Fruit fly (Drosophila melanogaster) whole organism, embryonic: Measurements from ENCODE around the gene Gcna.

Source experiments
- Atf6 ChIP-seq: fragments of 200-800 bp; sonication (Bioruptor generic); IDR thresholded peaks from 2 replicates; pipeline ENCODE4 v1.3.6; 2022; ENCODE audit warnings: missing biosample characterization, missing genetic modification characterization
- Awh ChIP-seq: fragments of 200-800 bp; sonication (Bioruptor generic); IDR thresholded peaks from 2 replicates; pipeline ENCODE4, ENCODE4 v1.3.6; 2022; ENCODE audit warnings: missing biosample characterization, missing genetic modification characterization
- BtbVII ChIP-seq: fragments of 200-800 bp; sonication (Bioruptor generic); optimal IDR thresholded peaks from 3 replicates; lab custom pipeline; 2017; ENCODE audit warnings: missing biosample characterization, mild to moderate bottlenecking, missing genetic modification characterization
- Bteb2 ChIP-seq: fragments of 200-800 bp; sonication (Bioruptor generic); optimal IDR thresholded peaks from 2 replicates; lab custom pipeline; 2016; ENCODE audit warnings: missing biosample characterization, missing genetic modification characterization
- CG10274 ChIP-seq: fragments of 200-800 bp; sonication (Bioruptor generic); optimal IDR thresholded peaks from 3 replicates; lab custom pipeline; 2017; ENCODE audit warnings: missing biosample characterization, mild to moderate bottlenecking, missing genetic modification characterization
- CG11504 ChIP-seq: fragments of 200-800 bp; sonication (Bioruptor generic); optimal IDR thresholded peaks from 3 replicates; lab custom pipeline; 2019; ENCODE audit warnings: missing biosample characterization, mild to moderate bottlenecking, missing genetic modification characterization, moderate library complexity
- CG11696 ChIP-seq: fragments of 200-800 bp; sonication (Bioruptor generic); IDR thresholded peaks from 2 replicates; pipeline ENCODE4 v1.3.6; 2022; ENCODE audit warnings: missing biosample characterization, missing genetic modification characterization
- CG1602 ChIP-seq: fragments of 200-800 bp; sonication (Bioruptor generic); optimal IDR thresholded peaks from 3 replicates; lab custom pipeline; 2016; ENCODE audit warnings: missing biosample characterization, missing genetic modification characterization
- CG18599 ChIP-seq: fragments of 200-800 bp; sonication (Bioruptor generic); optimal IDR thresholded peaks from 3 replicates; lab custom pipeline; 2017; ENCODE audit warnings: missing biosample characterization, missing genetic modification characterization, mild to moderate bottlenecking, moderate library complexity, missing genetic modification reagents
- CG30020 ChIP-seq: fragments of 200-800 bp; optimal IDR thresholded peaks from 2 replicates; lab custom pipeline; 2019; ENCODE audit warnings: missing biosample characterization, mild to moderate bottlenecking, missing genetic modification characterization, moderate library complexity
- CG30403 ChIP-seq: fragments of 200-800 bp; sonication (Bioruptor generic); optimal IDR thresholded peaks from 3 replicates; lab custom pipeline; 2016; ENCODE audit warnings: missing biosample characterization, missing genetic modification characterization
- CG32772 ChIP-seq: fragments of 200-800 bp; sonication (Bioruptor generic); IDR thresholded peaks from 2 replicates; pipeline ENCODE4 v1.3.6; 2022; ENCODE audit warnings: missing biosample characterization, missing genetic modification characterization
- CG4730 ChIP-seq: fragments of 200-800 bp; sonication (Bioruptor generic); IDR thresholded peaks from 2 replicates; pipeline ENCODE4 v1.3.6; 2022; ENCODE audit warnings: missing biosample characterization, missing genetic modification characterization
- CG6272 ChIP-seq: fragments of 200-800 bp; sonication (Bioruptor generic); IDR thresholded peaks from 2 replicates; pipeline ENCODE4 v1.3.6; 2022; ENCODE audit warnings: missing biosample characterization, missing genetic modification characterization
- CG7271 ChIP-seq: fragments of 200-800 bp; sonication (Bioruptor generic); optimal IDR thresholded peaks from 2 replicates; lab custom pipeline; 2018; ENCODE audit warnings: missing biosample characterization, mild to moderate bottlenecking, missing genetic modification characterization, moderate library complexity
- CG8089 ChIP-seq: fragments of 200-800 bp; sonication (Bioruptor generic); optimal IDR thresholded peaks from 3 replicates; lab custom pipeline; 2016; ENCODE audit warnings: missing biosample characterization, missing genetic modification characterization
- CG8359 ChIP-seq: fragments of 200-800 bp; sonication (Bioruptor generic); optimal IDR thresholded peaks from 2 replicates; lab custom pipeline; 2017; ENCODE audit warnings: missing biosample characterization, mild to moderate bottlenecking, missing genetic modification characterization, borderline replicate concordance
- CTCF ChIP-seq: fragments of 200-800 bp; sonication (Bioruptor generic); optimal IDR thresholded peaks from 2 replicates; lab custom pipeline; 2017; ENCODE audit warnings: missing biosample characterization, mild to moderate bottlenecking, missing genetic modification characterization, moderate library complexity
- CoRest ChIP-seq: fragments of 200-800 bp; sonication (Bioruptor generic); optimal IDR thresholded peaks from 3 replicates; lab custom pipeline; 2018; ENCODE audit warnings: missing biosample characterization, mild to moderate bottlenecking, missing genetic modification characterization, moderate library complexity
- Dek ChIP-seq: fragments of 200-800 bp; sonication (Bioruptor generic); optimal IDR thresholded peaks from 3 replicates; lab custom pipeline; 2019; ENCODE audit warnings: missing biosample characterization, mild to moderate bottlenecking, missing genetic modification characterization, moderate library complexity
- HHEX ChIP-seq: fragments of 200-800 bp; sonication (Bioruptor generic); optimal IDR thresholded peaks from 3 replicates; lab custom pipeline; 2017; ENCODE audit warnings: missing biosample characterization, mild to moderate bottlenecking, missing genetic modification characterization, missing genetic modification reagents
- Hr3 ChIP-seq: fragments of 200-800 bp; sonication (Bioruptor generic); optimal IDR thresholded peaks from 3 replicates; lab custom pipeline; 2016; ENCODE audit warnings: missing biosample characterization, missing genetic modification characterization
- Lpt ChIP-seq: fragments of >200 bp; optimal IDR thresholded peaks from 2 replicates; lab custom pipeline; 2018; ENCODE audit warnings: missing biosample characterization, missing genetic modification characterization
- Mrtf ChIP-seq: fragments of 200-800 bp; sonication (Bioruptor generic); IDR thresholded peaks from 3 replicates; pipeline ENCODE4 v1.3.6; 2022; ENCODE audit warnings: missing biosample characterization, missing genetic modification characterization
- Nf-YA ChIP-seq: fragments of 200-800 bp; sonication (Bioruptor generic); IDR thresholded peaks from 2 replicates; pipeline ENCODE4 v1.3.6; 2022; ENCODE audit warnings: missing biosample characterization, missing genetic modification characterization
- Ptx1 ChIP-seq: fragments of 200-800 bp; sonication (Bioruptor generic); IDR thresholded peaks from 2 replicates; pipeline ENCODE4 v1.3.6; 2022; ENCODE audit warnings: missing biosample characterization, missing genetic modification characterization
- Side ChIP-seq: fragments of 200-800 bp; sonication (Bioruptor generic); optimal IDR thresholded peaks from 2 replicates; lab custom pipeline; 2016; ENCODE audit warnings: missing biosample characterization, missing genetic modification characterization
- Ssrp ChIP-seq: fragments of 200-800 bp; sonication (Bioruptor generic); optimal IDR thresholded peaks from 2 replicates; lab custom pipeline; 2018; ENCODE audit warnings: missing biosample characterization, mild to moderate bottlenecking, missing genetic modification characterization, moderate library complexity
- Stat92E ChIP-seq, 3 experiments: fragments of >200 bp in 2 of 3; fragments of 200-800 bp in 1 of 3; sonication (Bioruptor generic) in 1 of 3; optimal IDR thresholded peaks; 2 replicates each; lab custom pipeline; 2017 to 2019; ENCODE audit warnings: missing biosample characterization in 3 of 3, missing genetic modification characterization in 3 of 3, mild to moderate bottlenecking in 1 of 3, moderate library complexity in 1 of 3
- Taf1 ChIP-seq: fragments of 200-800 bp; sonication (Bioruptor generic); IDR thresholded peaks from 2 replicates; pipeline ENCODE4 v1.3.6; 2022; ENCODE audit warnings: missing biosample characterization, missing genetic modification characterization
- Trl ChIP-seq, 3 experiments: fragments of >200 bp in 2 of 3; fragments of 200-800 bp in 1 of 3; sonication (Bioruptor generic) in 1 of 3; optimal IDR thresholded peaks; 2 replicates in 1 of 3; 3 replicates in 2 of 3; lab custom pipeline; 2016 to 2017; ENCODE audit warnings: missing biosample characterization in 1 of 3, missing genetic modification characterization in 1 of 3
- Vsx1 ChIP-seq: fragments of 200-800 bp; sonication (Bioruptor generic); optimal IDR thresholded peaks from 2 replicates; lab custom pipeline; 2017; ENCODE audit warnings: missing biosample characterization, mild to moderate bottlenecking, missing genetic modification characterization, missing genetic modification reagents
- al ChIP-seq: fragments of 200-800 bp; sonication (Bioruptor generic); IDR thresholded peaks from 2 replicates; pipeline ENCODE4 v1.3.6; 2022; ENCODE audit warnings: missing biosample characterization, missing genetic modification characterization
- ase ChIP-seq: fragments of 200-800 bp; sonication (Bioruptor generic); IDR thresholded peaks from 3 replicates; pipeline ENCODE4 v1.3.6; 2022; ENCODE audit warnings: missing biosample characterization, missing genetic modification characterization
- bigmax ChIP-seq: fragments of 200-800 bp; sonication (Bioruptor generic); optimal IDR thresholded peaks from 2 replicates; lab custom pipeline; 2018; ENCODE audit warnings: missing biosample characterization, mild to moderate bottlenecking, missing genetic modification characterization
- cad ChIP-seq: fragments of >200 bp; optimal IDR thresholded peaks from 2 replicates; lab custom pipeline; 2017; ENCODE audit warnings: missing biosample characterization, missing genetic modification characterization
- chm ChIP-seq: fragments of 200-800 bp; sonication (Bioruptor generic); IDR thresholded peaks from 2 replicates; pipeline ENCODE4 v1.3.6; 2022; ENCODE audit warnings: missing biosample characterization, missing genetic modification characterization
- chn ChIP-seq: fragments of 200-800 bp; sonication (Bioruptor generic); optimal IDR thresholded peaks from 2 replicates; lab custom pipeline; 2016; ENCODE audit warnings: missing biosample characterization, missing genetic modification characterization
- croc ChIP-seq: fragments of 200-800 bp; sonication (Bioruptor generic); conservative IDR thresholded peaks from 3 replicates; pipeline ENCODE4 v1.3.6; 2022; ENCODE audit warnings: missing biosample characterization, missing genetic modification characterization
- dysf ChIP-seq: fragments of 200-800 bp; sonication (Bioruptor generic); IDR thresholded peaks from 3 replicates; pipeline ENCODE4 v1.3.6; 2022; ENCODE audit warnings: missing biosample characterization, missing genetic modification characterization
- emc ChIP-seq: fragments of 200-800 bp; sonication (Bioruptor generic); optimal IDR thresholded peaks from 2 replicates; lab custom pipeline; 2016; ENCODE audit warnings: missing biosample characterization, missing genetic modification characterization
- gcm ChIP-seq: fragments of 200-800 bp; sonication (Bioruptor generic); optimal IDR thresholded peaks from 2 replicates; lab custom pipeline; 2019; ENCODE audit warnings: missing biosample characterization, mild to moderate bottlenecking, missing genetic modification characterization, moderate library complexity
- gcm2 ChIP-seq: fragments of 200-800 bp; sonication (Bioruptor generic); optimal IDR thresholded peaks from 2 replicates; lab custom pipeline; 2016; ENCODE audit warnings: missing biosample characterization, missing genetic modification characterization
- gsb ChIP-seq: fragments of 200-800 bp; sonication (Bioruptor generic); IDR thresholded peaks from 2 replicates; pipeline ENCODE4 v1.3.6; 2022; ENCODE audit warnings: missing biosample characterization, missing genetic modification characterization
- gt ChIP-seq: fragments of 200-800 bp; sonication (Bioruptor generic); IDR thresholded peaks from 2 replicates; pipeline ENCODE4 v1.3.6; 2022; ENCODE audit warnings: missing biosample characterization, missing genetic modification characterization
- kni ChIP-seq: fragments of 200-800 bp; sonication (Bioruptor generic); optimal IDR thresholded peaks from 3 replicates; lab custom pipeline; 2017; ENCODE audit warnings: mild to moderate bottlenecking, missing biosample characterization, missing genetic modification reagents, missing genetic modification characterization
- nmo ChIP-seq: fragments of 200-800 bp; sonication (Bioruptor generic); optimal IDR thresholded peaks from 2 replicates; lab custom pipeline; 2018; ENCODE audit warnings: missing biosample characterization, mild to moderate bottlenecking, missing genetic modification characterization, moderate library complexity
- schlank ChIP-seq: fragments of 200-800 bp; sonication (Bioruptor generic); optimal IDR thresholded peaks from 2 replicates; lab custom pipeline; 2018; ENCODE audit warnings: missing biosample characterization, mild to moderate bottlenecking, missing genetic modification characterization
- tx ChIP-seq: fragments of 200-800 bp; sonication (Bioruptor generic); optimal IDR thresholded peaks from 2 replicates; lab custom pipeline; 2016; ENCODE audit warnings: missing biosample characterization, missing genetic modification characterization
- vnd ChIP-seq: fragments of 200-800 bp; sonication (Bioruptor generic); IDR thresholded peaks from 3 replicates; pipeline ENCODE4 v1.3.6; 2022; ENCODE audit warnings: missing biosample characterization, missing genetic modification characterization; ENCODE audit not compliant: partially characterized antibody
- wor ChIP-seq: fragments of 200-800 bp; sonication (Bioruptor generic); IDR thresholded peaks from 2 replicates; pipeline ENCODE4 v1.3.6; 2022; ENCODE audit warnings: missing biosample characterization, missing genetic modification characterization

Gene Gcna

DNA sequence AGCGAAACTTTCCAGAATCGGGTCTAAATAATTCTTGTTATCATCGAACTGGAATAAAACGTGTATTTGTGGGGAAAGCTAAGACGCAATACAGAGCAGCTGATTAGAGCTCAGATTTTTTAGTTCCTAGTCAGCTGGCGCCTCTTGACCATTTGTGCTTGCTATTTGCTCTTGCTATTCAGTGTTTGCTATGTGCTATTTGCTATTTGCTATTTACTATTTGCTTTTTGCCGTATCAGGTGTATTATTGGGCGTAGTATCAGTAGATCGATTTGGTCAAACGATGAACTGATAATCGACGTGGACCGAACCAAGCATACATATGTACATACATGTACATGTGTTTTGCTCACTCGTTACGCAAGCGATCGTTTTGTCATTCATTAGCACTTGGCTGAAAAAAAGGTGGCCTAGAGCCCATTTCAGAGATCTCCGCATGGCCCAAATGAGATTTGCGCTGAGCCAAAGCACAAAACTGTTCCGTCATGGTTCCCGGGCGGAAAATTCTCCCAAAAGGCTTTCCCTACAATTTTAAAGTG, 20.2 kb downstream of the Gcna start (continued):
- no peak for TF ChIP-seq chn (GFP tag; lab: Kevin White, UChicago)
- no peak for TF ChIP-seq Lpt (GFP tag; lab: Kevin White, UChicago)
- peak; percentile 22 for TF ChIP-seq Bteb2 (GFP tag; lab: Kevin White, UChicago)
- TF ChIP-seq CG32772 (GFP tag; lab: Robert Waterston, UW) = no peak
- no peak for TF ChIP-seq bigmax (GFP tag; lab: Kevin White, UChicago)
- TF ChIP-seq croc (GFP tag; lab: Robert Waterston, UW) = no peak
- TF ChIP-seq CG4730 (GFP tag; lab: Robert Waterston, UW) = no peak
- peak; percentile 5; the same call in 1 of the 2 replicates for TF ChIP-seq al (GFP tag; lab: Robert Waterston, UW)
- TF ChIP-seq gcm (GFP tag; lab: Kevin White, UChicago) = no peak
- no peak for TF ChIP-seq Trl (optimal IDR thresholded peaks at IDR 0.05; lab: Kevin White, UChicago)
- TF ChIP-seq Trl (GFP tag; optimal IDR thresholded peaks at IDR 0.05; lab: Kevin White, UChicago) = peak; percentile 63
- TF ChIP-seq kni (GFP tag; lab: Kevin White, UChicago) = no peak
- no peak for TF ChIP-seq vnd
- peak; percentile 61 for TF ChIP-seq CG8089 (GFP tag; lab: Kevin White, UChicago)
- TF ChIP-seq dysf (GFP tag; lab: Robert Waterston, UW) = peak; percentile 41; the same call in 1 of the 3 replicates
- TF ChIP-seq CG11504 (tag; lab: Kevin White, UChicago) = peak; percentile 31
- no peak for TF ChIP-seq CG11696 (GFP tag; lab: Robert Waterston, UW)
- no peak for TF ChIP-seq Taf1 (GFP tag; lab: Robert Waterston, UW)
- no peak for TF ChIP-seq Ssrp (tag; lab: Kevin White, UChicago)
- TF ChIP-seq Atf6 (GFP tag; lab: Robert Waterston, UW) = peak; percentile 41; the same call in 1 of the 2 replicates
- no peak for TF ChIP-seq gt
- peak; percentile 50 for TF ChIP-seq BtbVII (GFP tag; lab: Kevin White, UChicago)
- TF ChIP-seq CG7271 (tag; lab: Kevin White, UChicago) = peak; percentile 30
- TF ChIP-seq Mrtf (GFP tag; lab: Robert Waterston, UW) = no peak
- no peak for TF ChIP-seq CG8359
- TF ChIP-seq CG18599 = peak; percentile 69
- TF ChIP-seq gcm2 (GFP tag; lab: Kevin White, UChicago) = no peak
- peak; percentile 70 for TF ChIP-seq Awh (GFP tag; lab: Robert Waterston, UW)
- TF ChIP-seq CG6272 (GFP tag; lab: Robert Waterston, UW) = no peak
- peak; percentile 9 for TF ChIP-seq Hr3 (GFP tag; lab: Kevin White, UChicago)
- TF ChIP-seq Side (GFP tag; lab: Kevin White, UChicago) = peak; percentile 44
- peak; percentile 7 for TF ChIP-seq Dek (tag; lab: Kevin White, UChicago)
- TF ChIP-seq CG10274 = no peak
- TF ChIP-seq gsb (GFP tag; lab: Robert Waterston, UW) = peak; percentile 49; the same call in 1 of the 2 replicates
- TF ChIP-seq ase (GFP tag; lab: Robert Waterston, UW) = no peak
- TF ChIP-seq wor (GFP tag; lab: Robert Waterston, UW) = no peak
- TF ChIP-seq tx (GFP tag; lab: Kevin White, UChicago) = peak; percentile 54
- TF ChIP-seq Ptx1 = 0 out of 2 replicates have a peak, but pooled peaks have one; percentile 15
- no peak for TF ChIP-seq Stat92E (GFP tag; optimal IDR thresholded peaks at IDR 0.05; lab: Kevin White, UChicago)
- peak; percentile 70 for TF ChIP-seq HHEX (GFP tag; lab: Kevin White, UChicago)
- no peak for TF ChIP-seq CTCF (GFP tag; lab: Kevin White, UChicago)
- TF ChIP-seq CG1602 (GFP tag; lab: Kevin White, UChicago) = no peak
- no peak for TF ChIP-seq emc (GFP tag; lab: Kevin White, UChicago)
- peak; percentile 51 for TF ChIP-seq Vsx1 (GFP tag; lab: Kevin White, UChicago)
- no peak for TF ChIP-seq CG30020 (tag; lab: Kevin White, UChicago)
- no peak for TF ChIP-seq chm
- peak; percentile 72 for TF ChIP-seq schlank (tag; lab: Kevin White, UChicago)
- no peak for TF ChIP-seq nmo
- TF ChIP-seq CoRest (tag; lab: Kevin White, UChicago) = peak; percentile 19
- peak; percentile 34; the same call in 1 of the 2 replicates for TF ChIP-seq Nf-YA (GFP tag; lab: Robert Waterston, UW)
- no peak for TF ChIP-seq CG30403 (GFP tag; lab: Kevin White, UChicago)
- no peak for TF ChIP-seq cad (GFP tag; lab: Kevin White, UChicago)
